Worm (Caenorhabditis elegans) whole organism, L2 larva: ENCODE results near the gene F54F2.6.

Source experiments
- egl-27 ChIP-seq: sonication (generic microtip); optimal IDR thresholded peaks from 3 replicates; lab custom pipeline; 2017; ENCODE audit warnings: missing biosample characterization, missing genetic modification reagents, missing genetic modification characterization
- zag-1 ChIP-seq: fragments of 150-350 bp; optimal IDR thresholded peaks from 2 replicates; lab custom pipeline; 2014; ENCODE audit warnings: missing biosample characterization, missing genetic modification characterization
- ztf-11 ChIP-seq: sonication (generic microtip); optimal IDR thresholded peaks from 2 replicates; lab custom pipeline; 2017; ENCODE audit warnings: missing biosample characterization, missing genetic modification characterization

ce11 chrIII:8766467-8766866 lies 34.0 kb downstream of the F54F2.6 start:
- TF ChIP-seq ztf-11 (tag; lab: Kevin White, UChicago) (no peak), zag-1 (no peak), egl-27 (tag; lab: Kevin White, UChicago) (no peak)
